Worm (Caenorhabditis elegans) whole organism, late embryonic: ENCODE measurements around the gene C03H5.3.

Source experiments
- C38D4.7 ChIP-seq: fragments of 200-800 bp; sonication (Bioruptor generic); optimal IDR thresholded peaks from 2 replicates; lab custom pipeline; 2018; ENCODE audit warnings: mild to moderate bottlenecking, missing genetic modification characterization, moderate library complexity, missing compliant biosample characterization
- ama-1 ChIP-seq: fragments of 150-350 bp; optimal IDR thresholded peaks from 2 replicates; lab custom pipeline; 2014
- ceh-14 ChIP-seq: sonication (generic microtip); optimal IDR thresholded peaks from 2 replicates; lab custom pipeline; 2016; ENCODE audit warnings: missing genotype, missing genetic modification characterization, missing compliant biosample characterization
- ceh-18 ChIP-seq: sonication (generic microtip); optimal IDR thresholded peaks from 2 replicates; lab custom pipeline; 2016; ENCODE audit warnings: missing genetic modification characterization, missing compliant biosample characterization
- ceh-19 ChIP-seq: fragments of 200-800 bp; sonication (Bioruptor generic); optimal IDR thresholded peaks from 2 replicates; lab custom pipeline; 2018; ENCODE audit warnings: mild to moderate bottlenecking, missing genetic modification characterization, missing compliant biosample characterization
- ceh-30 ChIP-seq: fragments of 150-350 bp; optimal IDR thresholded peaks from 2 replicates; lab custom pipeline; 2014; ENCODE audit warnings: missing biosample characterization, missing genetic modification characterization
- ceh-6 ChIP-seq: fragments of 200-800 bp; sonication (Bioruptor generic); optimal IDR thresholded peaks from 2 replicates; lab custom pipeline; 2018; ENCODE audit warnings: mild to moderate bottlenecking, missing genetic modification characterization, missing compliant biosample characterization
- ceh-9 ChIP-seq: sonication (generic microtip); optimal IDR thresholded peaks from 2 replicates; lab custom pipeline; 2016; ENCODE audit warnings: mild to moderate bottlenecking, missing genetic modification characterization, inconsistent platforms, missing compliant biosample characterization
- che-1 ChIP-seq: sonication (generic microtip); optimal IDR thresholded peaks from 2 replicates; lab custom pipeline; 2016; ENCODE audit warnings: mild to moderate bottlenecking, missing genetic modification characterization, missing compliant biosample characterization
- dmd-4 ChIP-seq: sonication (generic microtip); optimal IDR thresholded peaks from 2 replicates; lab custom pipeline; 2016; ENCODE audit warnings: borderline replicate concordance, missing genetic modification characterization, missing compliant biosample characterization
- ets-4 ChIP-seq: sonication (generic microtip); optimal IDR thresholded peaks from 2 replicates; lab custom pipeline; 2016; ENCODE audit warnings: missing genetic modification characterization, missing compliant biosample characterization
- eyg-1 ChIP-seq: sonication (generic microtip); optimal IDR thresholded peaks from 2 replicates; lab custom pipeline; 2016; ENCODE audit warnings: missing genotype, missing genetic modification characterization, missing compliant biosample characterization
- hlh-30 ChIP-seq: sonication (generic microtip); optimal IDR thresholded peaks from 2 replicates; lab custom pipeline; 2017; ENCODE audit warnings: antibody characterized with exemption, missing genetic modification characterization, missing compliant biosample characterization; ENCODE audit not compliant: insufficient read depth
- hlh-6 ChIP-seq: sonication (generic microtip); optimal IDR thresholded peaks from 2 replicates; lab custom pipeline; 2016; ENCODE audit warnings: missing genotype, missing genetic modification characterization, missing compliant biosample characterization
- hlh-8 ChIP-seq: sonication (generic microtip); optimal IDR thresholded peaks from 2 replicates; lab custom pipeline; 2016; ENCODE audit warnings: missing genotype, missing genetic modification characterization, missing compliant biosample characterization
- lim-6 ChIP-seq: sonication (generic microtip); optimal IDR thresholded peaks from 2 replicates; lab custom pipeline; 2016; ENCODE audit warnings: missing genetic modification characterization, missing compliant biosample characterization
- lin-11 ChIP-seq: fragments of 200-800 bp; sonication (Bioruptor generic); optimal IDR thresholded peaks from 2 replicates; lab custom pipeline; 2018; ENCODE audit warnings: mild to moderate bottlenecking, missing genetic modification characterization, missing compliant biosample characterization
- mec-3 ChIP-seq: sonication (generic microtip); optimal IDR thresholded peaks from 2 replicates; lab custom pipeline; 2016; ENCODE audit warnings: borderline replicate concordance, missing genetic modification characterization, missing compliant biosample characterization
- nfya-1 ChIP-seq: sonication (generic microtip); optimal IDR thresholded peaks from 2 replicates; lab custom pipeline; 2017; ENCODE audit warnings: missing genetic modification characterization, mild to moderate bottlenecking, missing compliant biosample characterization, antibody characterized with exemption, moderate library complexity
- nhr-11 ChIP-seq: fragments of 150-350 bp; optimal IDR thresholded peaks from 2 replicates; lab custom pipeline; 2014; ENCODE audit warnings: missing biosample characterization, missing genetic modification characterization
- npax-4 ChIP-seq: sonication (generic microtip); optimal IDR thresholded peaks from 2 replicates; lab custom pipeline; 2016; ENCODE audit warnings: missing genetic modification characterization, missing compliant biosample characterization
- odd-2 ChIP-seq: sonication (generic microtip); optimal IDR thresholded peaks from 2 replicates; lab custom pipeline; 2017; ENCODE audit warnings: antibody characterized with exemption, mild to moderate bottlenecking, missing genetic modification characterization, missing compliant biosample characterization
- pax-1 ChIP-seq: fragments of 150-350 bp; optimal IDR thresholded peaks from 2 replicates; lab custom pipeline; 2014; ENCODE audit warnings: missing biosample characterization, missing genetic modification characterization
- pros-1 ChIP-seq: fragments of 150-350 bp; optimal IDR thresholded peaks from 2 replicates; lab custom pipeline; 2014; ENCODE audit warnings: missing biosample characterization, missing genetic modification reagents, missing genetic modification characterization
- ref-2 ChIP-seq: sonication (generic microtip); optimal IDR thresholded peaks from 2 replicates; lab custom pipeline; 2016; ENCODE audit warnings: missing genetic modification characterization, missing compliant biosample characterization
- rnt-1 ChIP-seq: sonication (generic microtip); optimal IDR thresholded peaks from 2 replicates; lab custom pipeline; 2016; ENCODE audit warnings: missing genetic modification characterization, missing compliant biosample characterization
- sdc-2 ChIP-seq: sonication (generic microtip); optimal IDR thresholded peaks from 2 replicates; lab custom pipeline; 2016; ENCODE audit warnings: missing genotype, missing genetic modification characterization, missing compliant biosample characterization
- syd-9 ChIP-seq: sonication (generic microtip); optimal IDR thresholded peaks from 2 replicates; lab custom pipeline; 2016; ENCODE audit warnings: mild to moderate bottlenecking, missing genetic modification characterization, moderate library complexity, missing compliant biosample characterization
- tbx-2 ChIP-seq: sonication (generic microtip); optimal IDR thresholded peaks from 2 replicates; lab custom pipeline; 2016; ENCODE audit warnings: missing genetic modification characterization, missing compliant biosample characterization
- ttx-3 ChIP-seq: sonication (generic microtip); optimal IDR thresholded peaks from 2 replicates; lab custom pipeline; 2016; ENCODE audit warnings: missing genetic modification reagents, missing genetic modification characterization, missing compliant biosample characterization
- unc-3 ChIP-seq, 2 experiments: fragments of 200-800 bp in 1 of 2; sonication (Bioruptor generic) in 1 of 2; sonication (generic microtip) in 1 of 2; conservative IDR thresholded peaks in 1 of 2; optimal IDR thresholded peaks in 1 of 2; 2 replicates each; pipeline versions ENCODE4 v1.3.6 to Lab custom; 2016 to 2022; ENCODE audit warnings: missing compliant biosample characterization in 2 of 2, missing genetic modification characterization in 2 of 2, missing genetic modification reagents in 1 of 2
- unc-86 ChIP-seq: sonication (generic microtip); optimal IDR thresholded peaks from 2 replicates; lab custom pipeline; 2016; ENCODE audit warnings: missing genetic modification characterization, missing compliant biosample characterization
- zip-5 ChIP-seq: sonication (generic microtip); optimal IDR thresholded peaks from 2 replicates; lab custom pipeline; 2016; ENCODE audit warnings: missing genetic modification characterization, missing compliant biosample characterization

C03H5.3 gene

DNA sequence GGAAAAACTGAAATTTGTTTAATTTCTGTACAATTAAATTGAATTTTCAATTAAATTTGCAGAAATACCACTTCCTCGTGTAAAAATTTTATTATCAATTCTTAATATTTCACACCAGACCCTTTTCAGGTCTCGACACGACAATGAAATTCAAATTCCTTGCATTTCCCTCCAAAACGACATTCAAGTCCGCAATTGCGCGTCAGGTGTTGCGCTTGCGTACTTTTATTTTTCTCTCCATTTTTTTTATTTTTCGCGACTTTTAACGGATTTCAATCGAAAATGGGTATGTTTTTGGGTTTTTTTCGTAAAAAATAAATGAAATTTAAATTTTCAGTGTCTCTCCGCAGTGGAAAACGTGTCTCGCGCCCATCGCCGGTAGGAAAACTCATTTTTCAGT is at the start of gene C03H5.3:
C03H5.3 (plus strand) TSS at position 132 of the 400 bp plus-strand sequence.
- TF ChIP-seq npax-4 (tag; lab: Kevin White, UChicago) (no peak), mec-3 (no peak), lim-6 (tag; lab: Kevin White, UChicago) (no peak), ceh-9 (tag; lab: Kevin White, UChicago) (no peak), hlh-6 (tag; lab: Kevin White, UChicago) (no peak), pax-1 (tag; lab: Kevin White, UChicago) (no peak), ceh-18 (tag; lab: Kevin White, UChicago) (no peak), ceh-19 (GFP tag; lab: Kevin White, UChicago) (no peak), ttx-3 (tag; lab: Kevin White, UChicago) (no peak), ceh-14 (no peak), unc-86 (tag; lab: Kevin White, UChicago) (no peak), dmd-4 (no peak), odd-2 (tag; lab: Kevin White, UChicago) (no peak), nfya-1 (no peak), pros-1 (tag; lab: Kevin White, UChicago) (no peak), ceh-30 (tag; lab: Kevin White, UChicago) (no peak), ama-1 (lab: Kevin White, UChicago) (no peak)
- TF ChIP-seq, all 69 proteins: peak for 0

DNA sequence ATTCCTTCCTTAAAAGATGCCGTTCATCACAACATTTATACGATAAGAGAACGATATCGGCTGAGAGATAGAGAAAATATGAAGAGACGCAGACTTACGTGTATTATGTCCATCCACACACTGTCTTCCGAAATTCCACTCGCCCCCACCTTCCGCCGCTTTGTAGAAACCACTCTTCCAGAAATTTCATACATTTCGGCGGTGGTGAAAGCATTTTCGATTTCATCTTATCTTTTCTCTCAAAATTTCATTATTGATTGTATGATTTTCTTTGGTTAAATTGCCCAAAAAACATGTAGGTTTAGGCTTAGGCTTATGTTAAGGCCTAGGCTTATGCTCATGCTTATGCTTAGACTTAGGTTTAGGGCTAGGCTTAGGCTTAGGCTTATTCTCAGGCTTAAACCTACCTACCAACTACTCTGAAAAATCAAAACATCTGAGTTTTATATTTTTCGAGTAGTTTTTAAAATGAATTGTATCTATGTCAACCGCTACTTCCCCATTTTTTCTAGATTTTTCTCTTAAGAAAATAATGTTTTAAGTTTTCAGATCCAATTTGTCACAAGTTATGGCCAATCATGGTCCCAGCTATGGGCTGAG is 48.6 kb upstream of the C03H5.3 start, which contains the start of gene cpn-2:
cpn-2 (plus strand) TSS at position 550 of the 600 bp plus-strand sequence.
- TF ChIP-seq nfya-1 (peak; percentile 27), che-1 (tag; lab: Kevin White, UChicago) (no peak)

DNA sequence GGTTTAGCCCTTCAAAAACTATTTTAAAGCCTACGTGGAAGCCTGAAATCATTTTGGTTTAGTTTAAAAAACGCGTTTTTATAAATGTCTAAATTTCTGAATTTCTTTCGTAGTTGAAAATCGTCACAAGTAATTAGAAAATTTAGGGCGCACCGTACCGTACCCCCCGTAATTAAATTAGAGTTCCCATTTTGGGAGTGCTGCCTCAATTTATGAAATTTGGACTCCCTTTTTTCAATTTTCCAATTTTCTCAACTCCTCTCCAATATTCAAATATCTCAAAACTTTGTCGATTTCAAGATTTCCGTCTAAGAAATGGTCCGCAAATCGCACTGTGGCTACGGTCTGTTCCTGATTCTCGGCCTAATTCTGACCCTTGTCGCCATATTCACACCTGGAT is 45.7 kb upstream of the C03H5.3 start, which contains the start of gene clc-31:
clc-31 (plus strand) TSS at position 301 of the 400 bp plus-strand sequence.
- TF ChIP-seq ttx-3 (tag; lab: Kevin White, UChicago) (no peak), nfya-1 (no peak), rnt-1 (tag; lab: Kevin White, UChicago) (no peak), sdc-2 (no peak), tbx-2 (no peak), unc-3 (GFP tag; conservative IDR thresholded peaks at IDR 0.05; lab: Robert Waterston, UW) (no peak), unc-3 (tag; optimal IDR thresholded peaks at IDR 0.05; lab: Kevin White, UChicago) (no peak), hlh-8 (tag; lab: Kevin White, UChicago) (no peak), eyg-1 (tag; lab: Kevin White, UChicago) (no peak), zip-5 (tag; lab: Kevin White, UChicago) (no peak), npax-4 (tag; lab: Kevin White, UChicago) (no peak)

DNA sequence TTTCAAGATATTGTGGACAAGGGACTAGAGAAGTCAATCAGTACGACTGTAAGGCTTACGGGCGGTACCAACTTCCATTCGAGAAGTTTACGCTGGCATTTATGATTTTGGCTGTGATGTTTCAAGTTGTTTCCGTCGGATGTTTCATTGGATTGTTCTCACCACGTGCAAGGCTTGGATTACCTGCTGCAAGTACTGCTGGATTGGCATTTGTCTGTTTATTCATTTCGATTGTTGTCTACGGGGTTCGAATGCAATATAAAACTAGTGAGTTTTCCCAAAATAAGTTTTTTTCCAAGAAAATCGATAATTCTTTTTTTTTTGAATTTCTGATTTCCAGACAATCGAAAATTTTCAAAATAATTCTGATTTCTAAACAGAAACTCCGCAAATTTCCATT is 45.2 kb upstream of the C03H5.3 start:
- TF ChIP-seq lin-11 (tag; lab: Kevin White, UChicago) = no peak
- TF ChIP-seq mec-3 = no peak
- no peak for TF ChIP-seq C38D4.7 (GFP tag; lab: Kevin White, UChicago)
- no peak for TF ChIP-seq pros-1 (tag; lab: Kevin White, UChicago)
- TF ChIP-seq hlh-8 (tag; lab: Kevin White, UChicago) = no peak
- TF ChIP-seq ceh-6 (GFP tag; lab: Kevin White, UChicago) = no peak
- TF ChIP-seq hlh-30 = no peak
- no peak for TF ChIP-seq ref-2 (tag; lab: Kevin White, UChicago)
- TF ChIP-seq ets-4 = no peak
- no peak for TF ChIP-seq syd-9 (tag; lab: Kevin White, UChicago)
- TF ChIP-seq, all 69 proteins: peak for 0

DNA sequence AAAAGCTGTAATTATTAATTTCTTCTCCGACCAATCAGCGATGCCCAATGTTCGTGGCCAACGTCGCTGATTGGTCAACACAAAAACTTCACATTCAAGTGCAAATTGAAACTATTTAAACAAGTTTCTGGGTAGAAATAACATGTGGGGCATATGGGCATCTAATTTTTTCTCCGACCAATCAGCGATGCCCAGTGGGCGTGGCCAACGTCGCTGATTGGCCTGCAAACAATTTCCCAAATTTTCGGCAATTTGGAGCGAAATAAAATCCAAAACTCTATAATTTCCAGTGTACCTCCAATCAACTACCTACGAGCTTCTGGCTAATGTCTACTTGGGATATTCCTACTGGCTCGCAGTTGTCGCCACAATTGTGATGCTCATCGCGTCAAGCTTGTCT is 44.6 kb upstream of the C03H5.3 start:
- TF ChIP-seq nhr-11 (tag; lab: Kevin White, UChicago) (no peak), nfya-1 (peak; percentile 98)
